Worm (Caenorhabditis elegans) whole organism, L3 larva: ENCODE data around the gene B0554.5.

Source experiments
- ZK546.5 ChIP-seq: sonication (generic microtip); optimal IDR thresholded peaks from 2 replicates; lab custom pipeline; 2017; ENCODE audit warnings: missing biosample characterization, missing genetic modification characterization
- ceh-16 ChIP-seq: sonication (generic microtip); optimal IDR thresholded peaks from 2 replicates; lab custom pipeline; 2017; ENCODE audit warnings: missing biosample characterization, missing genetic modification characterization
- ceh-28 ChIP-seq: fragments of 150-350 bp; optimal IDR thresholded peaks from 2 replicates; lab custom pipeline; 2014; ENCODE audit warnings: missing biosample characterization, missing genetic modification reagents, missing genetic modification characterization
- ceh-82 ChIP-seq: fragments of 150-350 bp; optimal IDR thresholded peaks from 2 replicates; lab custom pipeline; 2014; ENCODE audit warnings: missing biosample characterization, missing genetic modification characterization
- ceh-9 ChIP-seq: sonication (generic microtip); optimal IDR thresholded peaks from 2 replicates; lab custom pipeline; 2018; ENCODE audit warnings: missing biosample characterization, missing genetic modification characterization
- egl-27 ChIP-seq: sonication (generic microtip); optimal IDR thresholded peaks from 4 replicates; lab custom pipeline; 2017; ENCODE audit warnings: missing biosample characterization, missing genetic modification reagents, missing genetic modification characterization
- egl-5 ChIP-seq: fragments of 150-350 bp; optimal IDR thresholded peaks from 2 replicates; lab custom pipeline; 2017; ENCODE audit warnings: missing biosample characterization, missing genetic modification reagents, missing genetic modification characterization, inconsistent platforms
- elt-2 ChIP-seq: sonication (generic microtip); optimal IDR thresholded peaks from 2 replicates; lab custom pipeline; 2016; ENCODE audit warnings: missing genetic modification reagents, mild to moderate bottlenecking, missing genetic modification characterization, missing compliant biosample characterization
- fkh-10 ChIP-seq: sonication (generic microtip); optimal IDR thresholded peaks from 2 replicates; lab custom pipeline; 2017; ENCODE audit warnings: missing biosample characterization, missing genetic modification reagents, missing genetic modification characterization
- fkh-2 ChIP-seq: fragments of 150-350 bp; optimal IDR thresholded peaks from 2 replicates; lab custom pipeline; 2014; ENCODE audit warnings: missing biosample characterization, missing genetic modification reagents, missing genetic modification characterization
- fos-1 ChIP-seq: fragments of 150-350 bp; optimal IDR thresholded peaks from 2 replicates; lab custom pipeline; 2014; ENCODE audit warnings: missing biosample characterization, missing genetic modification characterization
- lin-15B ChIP-seq: fragments of 150-350 bp; optimal IDR thresholded peaks from 2 replicates; lab custom pipeline; 2014; ENCODE audit warnings: missing biosample characterization, missing genetic modification characterization
- lin-39 ChIP-seq: fragments of 150-350 bp; optimal IDR thresholded peaks from 2 replicates; lab custom pipeline; 2018; ENCODE audit warnings: missing biosample characterization, missing genetic modification reagents, missing genetic modification characterization
- lsy-12 ChIP-seq: sonication (generic microtip); optimal IDR thresholded peaks from 2 replicates; lab custom pipeline; 2016; ENCODE audit warnings: mild to moderate bottlenecking, missing genetic modification characterization, missing compliant biosample characterization
- mml-1 ChIP-seq: fragments of 150-350 bp; sonication (generic microtip); optimal IDR thresholded peaks from 3 replicates; lab custom pipeline; 2014; ENCODE audit warnings: missing biosample characterization, missing genetic modification characterization
- nfya-1 ChIP-seq: sonication (generic microtip); optimal IDR thresholded peaks from 2 replicates; lab custom pipeline; 2017; ENCODE audit warnings: missing genetic modification characterization, mild to moderate bottlenecking, missing compliant biosample characterization, antibody characterized with exemption, moderate library complexity; ENCODE audit not compliant: insufficient read depth
- nhr-11 ChIP-seq: fragments of 150-350 bp; optimal IDR thresholded peaks from 2 replicates; lab custom pipeline; 2014; ENCODE audit warnings: missing biosample characterization, missing genetic modification characterization
- nhr-12 ChIP-seq: fragments of 150-350 bp; optimal IDR thresholded peaks from 2 replicates; lab custom pipeline; 2014; ENCODE audit warnings: missing biosample characterization, missing genetic modification characterization
- nhr-23 ChIP-seq: fragments of 150-350 bp; optimal IDR thresholded peaks from 2 replicates; lab custom pipeline; 2014; ENCODE audit warnings: missing biosample characterization, missing genetic modification reagents, missing genetic modification characterization
- nhr-25 ChIP-seq: sonication (generic microtip); optimal IDR thresholded peaks from 2 replicates; lab custom pipeline; 2017; ENCODE audit warnings: missing biosample characterization, missing genetic modification characterization
- nhr-77 ChIP-seq: fragments of 150-350 bp; optimal IDR thresholded peaks from 2 replicates; lab custom pipeline; 2014; ENCODE audit warnings: missing biosample characterization, missing genetic modification characterization
- pha-4 ChIP-seq: fragments of 150-350 bp; optimal IDR thresholded peaks from 2 replicates; lab custom pipeline; 2014; ENCODE audit warnings: missing biosample characterization, missing genetic modification reagents, missing genetic modification characterization
- pqm-1 ChIP-seq: fragments of 150-350 bp; optimal IDR thresholded peaks from 2 replicates; lab custom pipeline; 2017; ENCODE audit warnings: missing biosample characterization, missing genetic modification characterization, inconsistent platforms
- skn-1 ChIP-seq: fragments of 150-350 bp; optimal IDR thresholded peaks from 2 replicates; lab custom pipeline; 2014; ENCODE audit warnings: missing biosample characterization, missing genetic modification characterization
- snpc-4 ChIP-seq: fragments of 150-350 bp; optimal IDR thresholded peaks from 2 replicates; lab custom pipeline; 2014; ENCODE audit warnings: missing biosample characterization, missing genetic modification characterization
- tbx-2 ChIP-seq: sonication (generic microtip); optimal IDR thresholded peaks from 2 replicates; lab custom pipeline; 2016; ENCODE audit warnings: mild to moderate bottlenecking, missing genetic modification characterization, missing compliant biosample characterization
- unc-39 ChIP-seq: sonication (generic microtip); optimal IDR thresholded peaks from 4 replicates; lab custom pipeline; 2017; ENCODE audit warnings: missing biosample characterization, missing genetic modification characterization
- unc-62 ChIP-seq: fragments of 150-350 bp; sonication (generic microtip); optimal IDR thresholded peaks from 4 replicates; lab custom pipeline; 2014; ENCODE audit warnings: missing biosample characterization, missing genetic modification reagents, missing genetic modification characterization
- zag-1 ChIP-seq: fragments of 150-350 bp; optimal IDR thresholded peaks from 2 replicates; lab custom pipeline; 2014; ENCODE audit warnings: missing biosample characterization, missing genetic modification characterization
- ztf-11 ChIP-seq: fragments of 150-350 bp; optimal IDR thresholded peaks from 2 replicates; lab custom pipeline; 2014; ENCODE audit warnings: missing biosample characterization, missing genetic modification characterization
- ztf-4 ChIP-seq: fragments of 150-350 bp; optimal IDR thresholded peaks from 2 replicates; lab custom pipeline; 2014; ENCODE audit warnings: missing biosample characterization, missing genetic modification characterization

B0554.5 gene

DNA sequence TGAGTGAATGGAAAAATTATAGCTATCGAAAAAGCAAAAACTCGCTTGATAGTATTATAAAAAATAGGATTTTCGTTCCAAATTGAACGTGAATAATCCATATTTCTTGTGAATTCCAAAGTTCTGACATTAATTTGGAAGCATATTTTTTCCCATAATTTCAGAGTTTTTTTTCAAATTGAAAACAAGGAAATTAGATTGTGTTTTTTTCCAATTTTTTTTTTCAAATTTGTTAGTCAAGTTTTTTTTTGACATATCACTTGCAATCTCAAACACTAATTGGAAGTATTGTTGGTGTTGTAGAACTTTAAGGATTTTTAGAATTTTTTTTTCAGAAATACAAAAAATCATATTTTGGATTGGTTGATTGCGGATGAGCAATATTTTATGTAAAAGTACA is 22.3 kb downstream of the B0554.5 start, which contains the start of gene srh-34:
TSS of gene srh-34 (minus strand) at position 101 of the 400 bp plus-strand sequence.
- no peak for TF ChIP-seq nhr-11 (tag; lab: Kevin White, UChicago)
- no peak for TF ChIP-seq lin-15B (tag; lab: Kevin White, UChicago)
- TF ChIP-seq nhr-25, result no peak
- no peak for TF ChIP-seq nhr-23 (tag; lab: Kevin White, UChicago)
- no peak for TF ChIP-seq ceh-82 (tag; lab: Kevin White, UChicago)
- no peak for TF ChIP-seq ceh-28 (tag; lab: Kevin White, UChicago)
- no peak for TF ChIP-seq ceh-16
- no peak for TF ChIP-seq fkh-10 (GFP tag; lab: Kevin White, UChicago)
- TF ChIP-seq ZK546.5 (tag; lab: Kevin White, UChicago), result no peak
- TF ChIP-seq egl-5, result no peak
- TF ChIP-seq, all 47 proteins: peak for 0

DNA sequence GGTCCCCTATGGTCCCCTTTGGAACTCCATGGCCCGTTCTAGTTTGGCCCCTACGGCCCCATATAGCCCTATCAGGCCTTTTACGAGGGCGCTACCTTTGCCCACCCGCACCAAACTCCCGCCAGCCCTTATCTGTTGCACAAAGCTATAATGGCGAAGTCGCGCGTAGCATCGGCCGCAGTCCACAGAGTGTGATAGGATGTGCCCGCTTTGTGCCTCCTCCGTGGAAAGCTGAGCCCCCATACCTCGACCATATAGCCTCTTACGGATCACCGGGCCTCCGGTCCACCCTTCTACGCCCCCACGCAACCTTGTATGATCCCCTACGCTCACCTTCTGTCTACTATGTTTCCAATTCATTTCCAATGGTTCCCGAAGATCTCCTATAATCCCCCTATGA is 22.7 kb downstream of the B0554.5 start:
- no peak for TF ChIP-seq elt-2 (tag; lab: Kevin White, UChicago)
- TF ChIP-seq mml-1 (tag; lab: Kevin White, UChicago), result no peak
- no peak for TF ChIP-seq ztf-4 (tag; lab: Kevin White, UChicago)
- no peak for TF ChIP-seq nhr-77 (tag; lab: Kevin White, UChicago)
- no peak for TF ChIP-seq unc-62 (GFP tag; lab: Kevin White, UChicago)
- no peak for TF ChIP-seq fos-1 (tag; lab: Kevin White, UChicago)
- TF ChIP-seq nhr-25, result no peak
- TF ChIP-seq fkh-2 (tag; lab: Kevin White, UChicago), result no peak
- TF ChIP-seq ceh-28 (tag; lab: Kevin White, UChicago), result no peak
- TF ChIP-seq skn-1, result no peak
- TF ChIP-seq lin-39 (tag; lab: Kevin White, UChicago), result no peak
- no peak for TF ChIP-seq lsy-12 (tag; lab: Kevin White, UChicago)
- TF ChIP-seq unc-39 (tag; lab: Kevin White, UChicago), result no peak
- TF ChIP-seq egl-27 (tag; lab: Kevin White, UChicago), result no peak
- no peak for TF ChIP-seq nhr-12
- no peak for TF ChIP-seq pha-4 (tag; lab: Kevin White, UChicago)

DNA sequence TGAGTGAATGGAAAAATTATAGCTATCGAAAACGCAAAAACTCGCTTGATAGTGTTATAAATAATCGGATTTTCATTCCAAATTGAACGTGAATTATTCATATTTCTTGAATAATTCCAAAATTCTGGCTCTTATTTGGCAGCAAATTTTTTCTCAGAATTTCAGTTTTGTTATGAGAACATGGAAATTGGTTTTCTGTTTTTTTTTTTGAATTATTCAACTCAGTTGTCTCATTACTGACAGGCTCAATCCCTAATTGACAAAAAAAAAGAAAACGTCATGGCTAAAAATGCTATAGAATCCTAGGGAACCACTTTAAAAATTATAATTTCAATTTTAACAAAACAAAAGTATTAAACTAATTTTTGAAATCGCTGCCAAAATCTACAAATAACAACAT is 24.9 kb downstream of the B0554.5 start, which contains the start of gene srh-35:
TSS of gene srh-35 (minus strand) at position 101 of the 400 bp plus-strand sequence.
- TF ChIP-seq ztf-11 (tag; lab: Kevin White, UChicago), result no peak
- TF ChIP-seq zag-1 (tag; lab: Kevin White, UChicago), result no peak
- TF ChIP-seq fos-1 (tag; lab: Kevin White, UChicago), result no peak
- TF ChIP-seq pha-4 (tag; lab: Kevin White, UChicago), result no peak
- TF ChIP-seq nhr-23 (tag; lab: Kevin White, UChicago), result no peak
- TF ChIP-seq mml-1 (tag; lab: Kevin White, UChicago), result no peak
- no peak for TF ChIP-seq nhr-11 (tag; lab: Kevin White, UChicago)
- no peak for TF ChIP-seq snpc-4 (tag; lab: Kevin White, UChicago)
- no peak for TF ChIP-seq ceh-9
- TF ChIP-seq tbx-2 (tag; lab: Kevin White, UChicago), result no peak
- no peak for TF ChIP-seq ztf-4 (tag; lab: Kevin White, UChicago)

DNA sequence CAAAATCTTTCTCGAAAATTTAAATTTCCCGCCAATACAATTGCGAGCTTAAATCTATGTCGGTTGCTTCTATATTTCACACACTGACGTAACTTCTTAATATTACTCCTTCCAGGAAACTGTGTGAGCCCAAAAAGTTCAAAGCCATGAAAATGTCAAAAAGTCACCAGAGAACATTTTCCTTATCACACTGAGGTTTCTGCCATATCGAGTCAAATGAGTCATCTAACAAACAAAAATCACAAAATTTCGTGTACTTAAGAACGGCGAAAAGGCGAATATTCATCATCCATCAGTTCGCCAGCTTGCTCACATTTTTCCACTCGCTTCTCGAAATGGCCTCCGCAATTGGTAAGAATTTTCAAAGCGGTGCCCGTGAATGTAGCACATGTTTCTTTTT is 25.4 kb downstream of the B0554.5 start, which contains the start of gene M02H5.8:
TSS of gene M02H5.8 (plus strand) at position 297 of the 400 bp plus-strand sequence.
- TF ChIP-seq pqm-1 (tag; lab: Kevin White, UChicago), result peak; percentile 47
- peak; percentile 57 for TF ChIP-seq elt-2 (tag; lab: Kevin White, UChicago)
- no peak for TF ChIP-seq lin-15B (tag; lab: Kevin White, UChicago)

DNA sequence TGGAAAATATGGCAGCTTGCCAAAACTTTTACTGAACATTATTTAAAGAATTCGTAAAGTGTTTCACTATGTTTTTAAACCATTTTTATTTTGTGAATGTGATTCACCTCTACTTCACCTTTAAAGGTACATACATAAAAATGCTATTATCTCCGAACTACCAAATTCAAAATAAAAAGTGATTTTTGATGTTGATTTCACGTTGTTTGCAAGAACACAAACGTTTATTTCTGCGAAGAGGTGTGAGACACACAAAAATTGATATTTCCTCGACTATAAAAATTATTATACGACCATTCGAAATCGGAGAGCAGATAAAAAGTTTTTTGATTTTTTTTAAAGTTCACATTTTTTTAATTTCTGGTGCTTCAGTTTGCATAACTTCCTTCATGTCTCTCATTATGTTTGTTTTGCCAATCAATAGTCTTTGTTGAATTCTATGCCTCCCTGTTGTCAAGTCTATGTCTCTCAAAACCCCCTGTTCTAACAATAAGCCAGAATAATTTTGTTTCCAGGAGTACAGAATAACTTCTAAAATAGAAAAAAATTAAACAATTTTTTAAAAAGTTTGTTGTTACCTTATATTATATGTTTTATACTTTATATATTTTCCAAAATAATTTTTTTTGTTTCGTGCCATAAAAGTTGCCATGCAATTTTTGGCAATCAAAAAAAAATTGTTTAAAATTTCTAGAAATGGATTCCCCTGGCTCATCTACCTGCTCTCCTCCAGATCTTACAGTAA is 26.7 kb downstream of the B0554.5 start, which contains the start of gene nhr-123:
TSS of gene nhr-123 (plus strand) at position 695 of the 745 bp plus-strand sequence.
- no peak for TF ChIP-seq nfya-1 (tag; lab: Kevin White, UChicago)
- peak; percentile 35 for TF ChIP-seq elt-2 (tag; lab: Kevin White, UChicago)
- TF ChIP-seq nhr-12, result no peak
- no peak for TF ChIP-seq fkh-2 (tag; lab: Kevin White, UChicago)
- TF ChIP-seq pha-4 (tag; lab: Kevin White, UChicago), result peak; percentile 27
- TF ChIP-seq pqm-1 (tag; lab: Kevin White, UChicago), result no peak
- TF ChIP-seq, all 47 proteins: peak for 2
